Fruit fly (Drosophila melanogaster) whole organism, embryonic: ENCODE measurements around the gene P5CDh2.

ENCODE experiments used
- B-H1 ChIP-seq: fragments of 200-800 bp; sonication (Bioruptor generic); IDR thresholded peaks from 3 replicates; pipeline ENCODE4 v1.3.6; 2022; ENCODE audit warnings: missing biosample characterization, missing genetic modification characterization
- Bteb2 ChIP-seq: fragments of 200-800 bp; sonication (Bioruptor generic); optimal IDR thresholded peaks from 2 replicates; lab custom pipeline; 2016; ENCODE audit warnings: missing biosample characterization, missing genetic modification characterization
- CG12299 ChIP-seq: fragments of 200-800 bp; sonication (Bioruptor generic); optimal IDR thresholded peaks from 2 replicates; lab custom pipeline; 2018; ENCODE audit warnings: missing biosample characterization, mild to moderate bottlenecking, missing genetic modification characterization
- CG14050 ChIP-seq: fragments of 200-800 bp; sonication (Bioruptor generic); IDR thresholded peaks from 3 replicates; pipeline ENCODE4 v1.3.6; 2022; ENCODE audit warnings: missing biosample characterization, missing genetic modification characterization
- CG14965 ChIP-seq: fragments of 200-800 bp; sonication (Bioruptor generic); optimal IDR thresholded peaks from 2 replicates; lab custom pipeline; 2016; ENCODE audit warnings: missing biosample characterization, missing genetic modification characterization, borderline replicate concordance
- CG17361 ChIP-seq: fragments of 200-800 bp; sonication (Bioruptor generic); IDR thresholded peaks from 3 replicates; pipeline ENCODE4 v1.3.6; 2022; ENCODE audit warnings: missing biosample characterization, missing genetic modification characterization
- CG17802 ChIP-seq: fragments of 200-800 bp; sonication (Bioruptor generic); optimal IDR thresholded peaks from 2 replicates; lab custom pipeline; 2018; ENCODE audit warnings: missing biosample characterization, mild to moderate bottlenecking, missing genetic modification characterization, moderate library complexity
- CG17912 ChIP-seq: fragments of 200-800 bp; sonication (Bioruptor generic); optimal IDR thresholded peaks from 2 replicates; lab custom pipeline; 2018; ENCODE audit warnings: missing biosample characterization, mild to moderate bottlenecking, missing genetic modification characterization
- CG1792 ChIP-seq: fragments of 200-800 bp; sonication (Bioruptor generic); optimal IDR thresholded peaks from 2 replicates; lab custom pipeline; 2016; ENCODE audit warnings: missing biosample characterization, missing genetic modification characterization
- CG2129 ChIP-seq: fragments of 200-800 bp; sonication (Bioruptor generic); IDR thresholded peaks from 2 replicates; pipeline ENCODE4 v1.3.6; 2022; ENCODE audit warnings: missing biosample characterization, missing genetic modification characterization; ENCODE audit not compliant: partially characterized antibody
- CG2199 ChIP-seq: fragments of 200-800 bp; sonication (Bioruptor generic); IDR thresholded peaks from 3 replicates; pipeline ENCODE4 v1.3.6; 2022; ENCODE audit warnings: missing biosample characterization, missing genetic modification characterization
- CG30020 ChIP-seq: fragments of 200-800 bp; optimal IDR thresholded peaks from 2 replicates; lab custom pipeline; 2019; ENCODE audit warnings: missing biosample characterization, mild to moderate bottlenecking, missing genetic modification characterization, moderate library complexity
- CG3065 ChIP-seq: fragments of 200-800 bp; sonication (Bioruptor generic); optimal IDR thresholded peaks from 2 replicates; lab custom pipeline; 2016; ENCODE audit warnings: missing biosample characterization, missing genetic modification characterization
- CG3163 ChIP-seq: fragments of 200-800 bp; sonication (Bioruptor generic); optimal IDR thresholded peaks from 3 replicates; lab custom pipeline; 2016; ENCODE audit warnings: missing biosample characterization, missing genetic modification characterization
- CG34376 ChIP-seq: fragments of 200-800 bp; sonication (Bioruptor generic); optimal IDR thresholded peaks from 2 replicates; lab custom pipeline; 2018; ENCODE audit warnings: missing biosample characterization, mild to moderate bottlenecking, missing genetic modification characterization
- CG3995 ChIP-seq: fragments of 200-800 bp; sonication (Bioruptor generic); optimal IDR thresholded peaks from 3 replicates; lab custom pipeline; 2016; ENCODE audit warnings: missing biosample characterization, missing genetic modification characterization
- CG4854 ChIP-seq: fragments of 200-800 bp; sonication (Bioruptor generic); optimal IDR thresholded peaks from 2 replicates; lab custom pipeline; 2016; ENCODE audit warnings: missing biosample characterization, missing genetic modification characterization, inconsistent platforms
- CG6813 ChIP-seq: fragments of 200-800 bp; sonication (Bioruptor generic); optimal IDR thresholded peaks from 2 replicates; lab custom pipeline; 2017; ENCODE audit warnings: missing biosample characterization, missing genetic modification characterization, mild to moderate bottlenecking, moderate library complexity, missing genetic modification reagents
- CG8089 ChIP-seq: fragments of 200-800 bp; sonication (Bioruptor generic); optimal IDR thresholded peaks from 3 replicates; lab custom pipeline; 2016; ENCODE audit warnings: missing biosample characterization, missing genetic modification characterization
- CG8388 ChIP-seq: fragments of 200-800 bp; sonication (Bioruptor generic); optimal IDR thresholded peaks from 2 replicates; lab custom pipeline; 2019; ENCODE audit warnings: missing biosample characterization, mild to moderate bottlenecking, missing genetic modification characterization, moderate library complexity
- CG8765 ChIP-seq: fragments of 200-800 bp; sonication (Bioruptor generic); IDR thresholded peaks from 2 replicates; pipeline ENCODE4 v1.3.6; 2022; ENCODE audit warnings: missing biosample characterization, missing genetic modification characterization
- CG9437 ChIP-seq: fragments of 200-800 bp; sonication (Bioruptor generic); optimal IDR thresholded peaks from 2 replicates; lab custom pipeline; 2018; ENCODE audit warnings: missing biosample characterization, mild to moderate bottlenecking, missing genetic modification characterization
- CoRest ChIP-seq: fragments of 200-800 bp; sonication (Bioruptor generic); optimal IDR thresholded peaks from 3 replicates; lab custom pipeline; 2018; ENCODE audit warnings: missing biosample characterization, mild to moderate bottlenecking, missing genetic modification characterization, moderate library complexity
- D ChIP-seq, 2 experiments: fragments of 200-800 bp in 1 of 2; fragments of >200 bp in 1 of 2; sonication (Bioruptor generic) in 1 of 2; optimal IDR thresholded peaks; 2 replicates in 1 of 2; 3 replicates in 1 of 2; lab custom pipeline; 2017; ENCODE audit warnings: mild to moderate bottlenecking in 1 of 2, missing biosample characterization in 1 of 2, missing genetic modification characterization in 1 of 2, missing genetic modification reagents in 1 of 2
- D19B ChIP-seq: fragments of 200-800 bp; sonication (Bioruptor generic); optimal IDR thresholded peaks from 2 replicates; lab custom pipeline; 2017; ENCODE audit warnings: missing biosample characterization, mild to moderate bottlenecking, missing genetic modification characterization
- Dip3 ChIP-seq: fragments of 200-800 bp; sonication (Bioruptor generic); optimal IDR thresholded peaks from 3 replicates; lab custom pipeline; 2016; ENCODE audit warnings: missing biosample characterization, missing genetic modification characterization
- Eip74EF ChIP-seq, 2 experiments: fragments of 200-800 bp in 1 of 2; fragments of >200 bp in 1 of 2; sonication (Bioruptor generic) in 1 of 2; optimal IDR thresholded peaks; 2 replicates each; lab custom pipeline; 2017 to 2019; ENCODE audit warnings: missing biosample characterization in 2 of 2, missing genetic modification characterization in 2 of 2, mild to moderate bottlenecking in 1 of 2, moderate library complexity in 1 of 2
- HLH3B ChIP-seq: fragments of 200-800 bp; sonication (Bioruptor generic); IDR thresholded peaks from 2 replicates; pipeline ENCODE4 v1.3.6; 2022; ENCODE audit warnings: missing biosample characterization, missing genetic modification characterization
- Hr39 ChIP-seq: fragments of >200 bp; optimal IDR thresholded peaks from 2 replicates; lab custom pipeline; 2017
- Hsf ChIP-seq: fragments of 200-800 bp; sonication (Bioruptor generic); optimal IDR thresholded peaks from 3 replicates; lab custom pipeline; 2016; ENCODE audit warnings: missing biosample characterization, missing genetic modification characterization
- MTF-1 ChIP-seq: fragments of 200-800 bp; sonication (Bioruptor generic); optimal IDR thresholded peaks from 2 replicates; lab custom pipeline; 2018; ENCODE audit warnings: missing biosample characterization, mild to moderate bottlenecking, missing genetic modification characterization, borderline replicate concordance
- NFAT ChIP-seq: fragments of 200-800 bp; sonication (Bioruptor generic); IDR thresholded peaks from 2 replicates; pipeline ENCODE4 v1.3.6; 2022; ENCODE audit warnings: missing biosample characterization, missing genetic modification characterization
- Sox100B ChIP-seq: fragments of 200-800 bp; sonication (Bioruptor generic); optimal IDR thresholded peaks from 3 replicates; lab custom pipeline; 2018; ENCODE audit warnings: missing biosample characterization, mild to moderate bottlenecking, missing genetic modification characterization
- Spps ChIP-seq: fragments of 200-800 bp; sonication (Bioruptor generic); optimal IDR thresholded peaks from 2 replicates; lab custom pipeline; 2018; ENCODE audit warnings: missing biosample characterization, mild to moderate bottlenecking, missing genetic modification characterization
- Tbp ChIP-seq: fragments of >200 bp; optimal IDR thresholded peaks from 2 replicates; lab custom pipeline; 2018; ENCODE audit warnings: missing biosample characterization, missing genetic modification characterization
- crp ChIP-seq, 2 experiments: fragments of 200-800 bp; sonication (Bioruptor generic); optimal IDR thresholded peaks; 2 replicates in 1 of 2; 3 replicates in 1 of 2; lab custom pipeline; 2017; ENCODE audit warnings: missing biosample characterization in 2 of 2, missing genetic modification characterization in 2 of 2, mild to moderate bottlenecking in 1 of 2, moderate library complexity in 1 of 2
- dan ChIP-seq: fragments of 200-800 bp; sonication (Bioruptor generic); IDR thresholded peaks from 2 replicates; pipeline ENCODE4 v1.3.6; 2022; ENCODE audit warnings: missing biosample characterization, missing genetic modification characterization
- dati ChIP-seq: fragments of 200-800 bp; sonication (Bioruptor generic); IDR thresholded peaks from 2 replicates; pipeline ENCODE4 v1.3.6; 2022; ENCODE audit warnings: missing biosample characterization, missing genetic modification characterization
- dmrt99B ChIP-seq: fragments of 200-800 bp; sonication (Bioruptor generic); optimal IDR thresholded peaks from 2 replicates; lab custom pipeline; 2018; ENCODE audit warnings: missing biosample characterization, mild to moderate bottlenecking, missing genetic modification characterization, moderate library complexity
- fru ChIP-seq: fragments of >200 bp; optimal IDR thresholded peaks from 2 replicates; lab custom pipeline; 2017
- gcm ChIP-seq: fragments of 200-800 bp; sonication (Bioruptor generic); optimal IDR thresholded peaks from 2 replicates; lab custom pipeline; 2019; ENCODE audit warnings: missing biosample characterization, mild to moderate bottlenecking, missing genetic modification characterization, moderate library complexity
- lilli ChIP-seq: fragments of 200-800 bp; sonication (Bioruptor generic); optimal IDR thresholded peaks from 3 replicates; lab custom pipeline; 2016; ENCODE audit warnings: missing biosample characterization, missing genetic modification characterization
- nmo ChIP-seq: fragments of 200-800 bp; sonication (Bioruptor generic); optimal IDR thresholded peaks from 2 replicates; lab custom pipeline; 2018; ENCODE audit warnings: missing biosample characterization, mild to moderate bottlenecking, missing genetic modification characterization, moderate library complexity
- otp ChIP-seq: fragments of 200-800 bp; sonication (Bioruptor generic); IDR thresholded peaks from 3 replicates; pipeline ENCODE4, ENCODE4 v1.3.6; 2022; ENCODE audit warnings: missing biosample characterization, missing genetic modification characterization
- pros ChIP-seq: fragments of 200-800 bp; sonication (Bioruptor generic); optimal IDR thresholded peaks from 3 replicates; lab custom pipeline; 2019; ENCODE audit warnings: missing biosample characterization, mild to moderate bottlenecking, missing genetic modification characterization, moderate library complexity
- stwl ChIP-seq: fragments of 200-800 bp; sonication (Bioruptor generic); optimal IDR thresholded peaks from 3 replicates; lab custom pipeline; 2018; ENCODE audit warnings: missing biosample characterization, mild to moderate bottlenecking, missing genetic modification characterization, moderate library complexity
- tx ChIP-seq: fragments of 200-800 bp; sonication (Bioruptor generic); optimal IDR thresholded peaks from 2 replicates; lab custom pipeline; 2016; ENCODE audit warnings: missing biosample characterization, missing genetic modification characterization
- unc-4 ChIP-seq: fragments of 200-800 bp; sonication (Bioruptor generic); IDR thresholded peaks from 2 replicates; pipeline ENCODE4 v1.3.6; 2022; ENCODE audit warnings: missing biosample characterization, missing genetic modification characterization; ENCODE audit not compliant: partially characterized antibody
- wdn ChIP-seq: fragments of 200-800 bp; sonication (Bioruptor generic); IDR thresholded peaks from 2 replicates; pipeline ENCODE4 v1.3.6; 2022; ENCODE audit warnings: missing biosample characterization, missing genetic modification characterization
- z ChIP-seq: fragments of 200-800 bp; sonication (Bioruptor generic); IDR thresholded peaks from 3 replicates; pipeline ENCODE4 v1.3.6; 2022; ENCODE audit warnings: missing biosample characterization, missing genetic modification characterization

Gene P5CDh2

DNA sequence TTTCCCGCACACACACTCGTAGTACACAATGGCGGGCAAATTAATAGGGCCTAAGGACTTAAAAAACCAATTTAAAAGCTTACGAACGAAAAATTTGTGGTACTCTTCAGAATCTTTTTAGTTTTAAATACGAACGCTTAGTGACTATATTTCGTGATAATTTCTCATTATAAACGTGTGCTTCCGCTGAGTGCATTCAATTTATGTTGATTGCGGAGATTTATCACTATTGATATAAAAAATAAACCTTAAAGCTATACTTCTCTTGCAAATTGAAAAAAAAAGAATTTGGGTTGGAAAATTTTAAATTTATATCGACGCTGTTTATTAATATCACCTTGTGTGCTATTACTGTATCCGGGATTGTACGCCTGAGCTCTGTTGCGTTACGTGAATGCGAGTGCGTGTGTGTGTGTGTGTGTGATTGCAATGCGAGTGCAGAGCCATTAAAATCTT, 28.7 kb upstream of the P5CDh2 start (continued):
- TF ChIP-seq Hsf (GFP tag; lab: Kevin White, UChicago): peak; percentile 73
- no peak for TF ChIP-seq Tbp (GFP tag; lab: Kevin White, UChicago)
- peak; percentile 75 for TF ChIP-seq CoRest (tag; lab: Kevin White, UChicago)
- TF ChIP-seq CG4854 (GFP tag; lab: Kevin White, UChicago): peak; percentile 26
- peak; percentile 8 for TF ChIP-seq D19B (GFP tag; lab: Kevin White, UChicago)
- peak; percentile 58 for TF ChIP-seq MTF-1
- peak; percentile 67 for TF ChIP-seq gcm (GFP tag; lab: Kevin White, UChicago)
- no peak for TF ChIP-seq CG3995 (GFP tag; lab: Kevin White, UChicago)
- TF ChIP-seq crp (GFP tag; optimal IDR thresholded peaks at IDR 0.05; lab: Kevin White, UChicago): peak in 1 of 2 experiments; percentile 23
- no peak for TF ChIP-seq fru
- peak; percentile 21; the same call in 2 of the 3 replicates for TF ChIP-seq CG14050 (GFP tag; lab: Robert Waterston, UW)
- peak; percentile 66 for TF ChIP-seq CG6813 (GFP tag; lab: Kevin White, UChicago)
- peak; percentile 32 for TF ChIP-seq Dip3 (GFP tag; lab: Kevin White, UChicago)
- no peak for TF ChIP-seq CG17912
- TF ChIP-seq CG14965 (GFP tag; lab: Kevin White, UChicago): peak; percentile 1
- TF ChIP-seq CG8388 (GFP tag; lab: Kevin White, UChicago): peak; percentile 77
- TF ChIP-seq CG3065 (GFP tag; lab: Kevin White, UChicago): peak; percentile 30
- TF ChIP-seq CG8765 (GFP tag; lab: Robert Waterston, UW): no peak
- TF ChIP-seq NFAT (GFP tag; lab: Robert Waterston, UW): no peak
- no peak for TF ChIP-seq dan
- no peak for TF ChIP-seq CG2199
- TF ChIP-seq CG30020 (tag; lab: Kevin White, UChicago): peak; percentile 34
- TF ChIP-seq CG17802 (tag; lab: Kevin White, UChicago): no peak
- peak; percentile 44 for TF ChIP-seq lilli (GFP tag; lab: Kevin White, UChicago)
- no peak for TF ChIP-seq wdn (GFP tag; lab: Robert Waterston, UW)
- peak; percentile 87 for TF ChIP-seq Sox100B
- TF ChIP-seq CG9437 (GFP tag; lab: Kevin White, UChicago): peak; percentile 79
- peak; percentile 86 for TF ChIP-seq CG17361
- peak; percentile 7 for TF ChIP-seq stwl (tag; lab: Kevin White, UChicago)
- TF ChIP-seq z: no peak
- TF ChIP-seq CG8089 (GFP tag; lab: Kevin White, UChicago): peak; percentile 26
- TF ChIP-seq tx (GFP tag; lab: Kevin White, UChicago): peak; percentile 32
- no peak for TF ChIP-seq CG2129 (GFP tag; lab: Robert Waterston, UW)
- no peak for TF ChIP-seq otp (GFP tag; lab: Robert Waterston, UW)
- TF ChIP-seq dati (GFP tag; lab: Robert Waterston, UW): no peak
- TF ChIP-seq unc-4 (GFP tag; lab: Robert Waterston, UW): no peak
- no peak for TF ChIP-seq pros
- TF ChIP-seq Bteb2 (GFP tag; lab: Kevin White, UChicago): peak; percentile 14
- peak; percentile 85 for TF ChIP-seq dmrt99B (tag; lab: Kevin White, UChicago)
- peak in 1 of 2 experiments; percentile 78 for TF ChIP-seq Eip74EF (GFP tag; optimal IDR thresholded peaks at IDR 0.05; lab: Kevin White, UChicago)
- peak; percentile 52; the same call in 1 of the 2 replicates for TF ChIP-seq HLH3B (GFP tag; lab: Robert Waterston, UW)
- peak; percentile 41 for TF ChIP-seq CG12299
- TF ChIP-seq Hr39 (lab: Kevin White, UChicago): no peak
- no peak for TF ChIP-seq D (optimal IDR thresholded peaks at IDR 0.05; lab: Kevin White, UChicago)
- peak; percentile 77 for TF ChIP-seq D (GFP tag; optimal IDR thresholded peaks at IDR 0.05; lab: Kevin White, UChicago)
- TF ChIP-seq nmo (GFP tag; lab: Kevin White, UChicago): peak; percentile 87
- TF ChIP-seq B-H1: no peak
- TF ChIP-seq Spps (tag; lab: Kevin White, UChicago): peak; percentile 50
- no peak for TF ChIP-seq CG34376 (GFP tag; lab: Kevin White, UChicago)
- TF ChIP-seq CG3163 (GFP tag; lab: Kevin White, UChicago): no peak
- no peak for TF ChIP-seq CG1792 (GFP tag; lab: Kevin White, UChicago)
